Fruit fly (Drosophila melanogaster): ENCODE results near the gene CG7896.

Gene CG7896

DNA sequence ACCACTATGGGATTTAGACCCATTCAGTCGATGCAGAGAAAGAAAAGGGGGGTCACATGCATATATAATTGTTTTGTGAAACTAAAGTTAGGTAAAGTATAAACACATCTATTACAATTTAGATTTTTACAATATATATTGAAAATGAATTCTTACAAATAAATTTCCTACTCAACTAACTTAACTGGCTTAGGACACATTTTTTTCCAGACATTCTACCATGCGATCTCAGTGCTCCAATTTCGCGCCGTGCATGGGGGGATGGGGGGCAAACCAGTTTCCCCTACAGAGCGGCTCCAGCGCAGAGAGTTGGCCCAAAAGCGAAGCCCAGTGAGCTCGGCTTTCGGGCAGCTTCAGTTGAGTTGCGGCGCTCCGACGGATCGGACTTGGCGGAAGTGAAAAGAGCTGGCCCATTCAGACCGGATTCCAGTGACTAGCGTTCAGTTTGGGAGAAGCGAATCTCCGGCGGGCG lies at the start of gene CG7896:
TSS of gene CG7896 (plus strand) at position 354 of the 472 bp plus-strand sequence.
- TF ChIP-seq CG9948 (tag; optimal IDR thresholded peaks at IDR 0.05) = peak; percentile 67
- peak; percentile 78 for TF ChIP-seq Snoo (tag; optimal IDR thresholded peaks at IDR 0.05)
- peak; percentile 83 for TF ChIP-seq CG8159 (tag; optimal IDR thresholded peaks at IDR 0.05)
- peak; percentile 92 for TF ChIP-seq Pif1B (GFP tag; optimal IDR thresholded peaks at IDR 0.05)
- peak; percentile 79 for TF ChIP-seq rn (GFP tag; IDR thresholded peaks at IDR 0.05)
- TF ChIP-seq CG12605 (GFP tag; IDR thresholded peaks at IDR 0.05) = peak; percentile 40; the same call in 1 of the 2 replicates
- peak; percentile 4 for TF ChIP-seq gl (tag; optimal IDR thresholded peaks at IDR 0.05)
- TF ChIP-seq CG10348 (GFP tag; IDR thresholded peaks at IDR 0.05) = no peak
- peak; percentile 84 for TF ChIP-seq Pif1A (GFP tag; optimal IDR thresholded peaks at IDR 0.05)
- TF ChIP-seq CG34367 (tag; optimal IDR thresholded peaks at IDR 0.05) = peak; percentile 68
- TF ChIP-seq EcR (GFP tag; optimal IDR thresholded peaks at IDR 0.05) = no peak
- TF ChIP-seq CG32121 (GFP tag; IDR thresholded peaks at IDR 0.05) = peak; percentile 91
- TF ChIP-seq CG17806 (tag; optimal IDR thresholded peaks at IDR 0.05) = peak; percentile 64
- TF ChIP-seq CG15710 (tag; optimal IDR thresholded peaks at IDR 0.05) = peak; percentile 74
- no peak for TF ChIP-seq D1 (tag; optimal IDR thresholded peaks at IDR 0.05)
- peak; percentile 88 for TF ChIP-seq CG4496 (GFP tag; IDR thresholded peaks at IDR 0.05)
- peak; percentile 76 for TF ChIP-seq CG8301 (tag; optimal IDR thresholded peaks at IDR 0.05)
- TF ChIP-seq CG13204 (GFP tag; optimal IDR thresholded peaks at IDR 0.05) = peak; percentile 80
- TF ChIP-seq Ets98B (GFP tag; IDR thresholded peaks at IDR 0.05) = peak; percentile 81
- TF ChIP-seq fd96Ca (GFP tag; IDR thresholded peaks at IDR 0.05) = peak; percentile 78
- no peak for TF ChIP-seq CG14655 (GFP tag; optimal IDR thresholded peaks at IDR 0.05)

DNA sequence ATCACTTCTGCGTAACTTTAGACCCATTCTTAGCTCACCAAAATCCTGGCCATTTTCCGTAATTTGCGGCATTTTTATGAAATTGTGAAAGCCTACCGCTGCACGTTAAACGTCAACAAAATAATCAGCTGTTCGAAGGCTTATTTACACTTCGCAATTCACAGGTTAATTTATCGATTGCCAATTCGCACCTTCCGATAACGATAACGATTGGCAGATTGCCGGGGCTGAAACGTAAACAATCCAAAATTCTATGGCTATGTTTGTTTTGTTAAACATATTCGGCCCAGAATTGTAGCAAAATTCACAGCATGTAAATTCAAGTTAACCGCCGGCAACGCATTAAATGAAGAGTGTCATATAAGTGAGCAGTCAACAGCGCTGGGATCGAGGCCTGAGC lies 47.5 kb upstream of the CG7896 start, which contains the start of the genes eIF2Balpha and Vps13B:
TSS of gene eIF2Balpha (minus strand) at position 133 of the 400 bp plus-strand sequence.
TSS of gene Vps13B (plus strand) at position 223 of the 400 bp plus-strand sequence.
- TF ChIP-seq CG32121 (GFP tag; IDR thresholded peaks at IDR 0.05) (no peak), fd96Ca (GFP tag; IDR thresholded peaks at IDR 0.05) (peak; percentile 25; the same call in 1 of the 3 replicates)

DNA sequence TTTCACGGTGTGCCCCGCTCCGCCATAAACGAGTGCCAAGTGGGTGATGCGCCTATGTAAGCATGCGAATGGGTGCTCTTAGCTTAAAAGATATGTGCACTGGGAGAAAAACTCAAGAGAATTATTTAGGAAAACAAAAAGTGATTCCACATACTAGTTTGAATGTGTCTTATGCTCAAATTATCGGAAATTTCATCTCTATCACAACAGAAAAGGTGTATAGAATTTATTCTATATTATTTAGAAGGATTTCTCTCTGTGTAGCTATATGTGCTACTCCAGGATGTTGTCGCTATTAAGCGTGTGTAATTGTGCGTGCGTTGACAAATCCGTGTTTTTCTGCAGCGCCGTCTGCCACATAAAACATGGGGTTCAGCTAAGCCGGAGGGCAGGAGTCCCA lies 23.9 kb upstream of the CG7896 start:
- TF ChIP-seq CG8301 (tag; optimal IDR thresholded peaks at IDR 0.05) (no peak), Ets98B (GFP tag; IDR thresholded peaks at IDR 0.05) (no peak), CG8159 (tag; optimal IDR thresholded peaks at IDR 0.05) (peak; percentile 34), CG9948 (tag; optimal IDR thresholded peaks at IDR 0.05) (no peak), CG4496 (GFP tag; IDR thresholded peaks at IDR 0.05) (peak; percentile 58; the same call in 2 of the 3 replicates), CG14655 (GFP tag; optimal IDR thresholded peaks at IDR 0.05) (peak; percentile 9)

DNA sequence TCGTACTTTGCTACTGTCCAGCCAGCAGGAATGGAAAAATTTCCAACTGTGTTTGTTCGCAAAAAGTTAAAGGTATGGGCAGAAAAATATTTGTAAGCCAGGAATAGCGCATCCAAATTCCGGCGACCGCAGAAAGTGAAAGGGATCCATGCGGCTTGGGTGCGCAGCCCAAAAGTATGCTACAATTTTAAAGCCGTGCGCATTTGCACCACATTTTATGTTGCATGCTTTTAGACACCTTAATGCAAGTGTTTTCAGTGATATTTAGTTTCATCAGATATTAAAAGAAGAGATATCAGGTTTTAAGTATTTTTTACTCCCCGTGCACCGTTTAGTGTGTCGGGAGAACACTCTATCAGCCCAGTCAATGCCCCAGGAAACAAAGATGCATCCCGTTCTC lies 20.1 kb upstream of the CG7896 start:
- no peak for TF ChIP-seq gl (tag; optimal IDR thresholded peaks at IDR 0.05)
- no peak for TF ChIP-seq CG10348 (GFP tag; IDR thresholded peaks at IDR 0.05)
- TF ChIP-seq EcR (GFP tag; optimal IDR thresholded peaks at IDR 0.05) = no peak
- no peak for TF ChIP-seq CG17806 (tag; optimal IDR thresholded peaks at IDR 0.05)

DNA sequence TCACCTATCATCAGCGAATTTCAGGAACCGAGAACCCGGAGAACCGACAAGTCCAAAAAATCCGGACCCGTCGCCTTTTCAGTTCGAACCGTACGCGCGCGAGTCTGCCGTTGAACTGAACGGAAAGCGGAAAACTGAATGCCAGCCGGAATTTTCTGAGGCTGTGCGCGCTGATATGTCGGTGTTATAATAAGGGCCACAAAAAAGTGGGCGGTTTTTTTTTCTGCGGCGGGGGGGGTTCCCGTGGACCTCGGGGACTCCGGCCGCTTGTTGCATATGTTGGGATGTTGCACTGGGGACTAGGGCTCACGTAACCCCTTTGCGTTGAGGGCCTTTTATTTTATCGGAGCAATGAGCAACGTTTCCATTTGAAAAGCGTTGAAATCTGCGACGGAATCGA lies 13.9 kb upstream of the CG7896 start, which contains the start of gene TkR99D:
TSS of gene TkR99D (minus strand) at position 101 of the 400 bp plus-strand sequence.
- TF ChIP-seq CG12605 (GFP tag; IDR thresholded peaks at IDR 0.05) (no peak), CG9948 (tag; optimal IDR thresholded peaks at IDR 0.05) (no peak), Ets98B (GFP tag; IDR thresholded peaks at IDR 0.05) (no peak), CG10348 (GFP tag; IDR thresholded peaks at IDR 0.05) (no peak), CG34367 (tag; optimal IDR thresholded peaks at IDR 0.05) (no peak), CG4496 (GFP tag; IDR thresholded peaks at IDR 0.05) (no peak), CG8301 (tag; optimal IDR thresholded peaks at IDR 0.05) (no peak), D1 (tag; optimal IDR thresholded peaks at IDR 0.05) (no peak), CG14655 (GFP tag; optimal IDR thresholded peaks at IDR 0.05) (no peak), Pif1A (GFP tag; optimal IDR thresholded peaks at IDR 0.05) (no peak), EcR (GFP tag; optimal IDR thresholded peaks at IDR 0.05) (no peak), CG13204 (GFP tag; optimal IDR thresholded peaks at IDR 0.05) (no peak), CG15710 (tag; optimal IDR thresholded peaks at IDR 0.05) (no peak), CG17806 (tag; optimal IDR thresholded peaks at IDR 0.05) (no peak), CG32121 (GFP tag; IDR thresholded peaks at IDR 0.05) (no peak)

DNA sequence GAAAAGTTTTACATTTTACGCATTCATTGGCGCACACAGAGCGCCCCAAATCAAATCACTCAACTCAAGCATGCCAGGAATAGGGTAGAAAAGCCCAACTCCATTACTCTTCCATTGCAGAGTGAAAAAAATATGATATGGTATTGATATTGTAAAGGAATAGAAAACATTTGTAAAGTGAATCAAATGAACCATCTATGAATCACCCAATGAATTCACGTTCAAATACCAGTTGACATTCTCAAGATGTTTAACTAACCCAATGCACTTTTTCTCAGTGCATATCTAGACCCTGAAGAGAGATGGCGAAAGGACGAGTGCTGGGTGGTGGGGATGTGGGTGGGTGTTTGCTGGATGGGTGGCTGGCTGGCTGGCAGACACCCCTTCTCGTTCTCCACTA lies 4.6 kb upstream of the CG7896 start:
- TF ChIP-seq fd96Ca (GFP tag; IDR thresholded peaks at IDR 0.05) = no peak
- no peak for TF ChIP-seq rn (GFP tag; IDR thresholded peaks at IDR 0.05)
- no peak for TF ChIP-seq CG8301 (tag; optimal IDR thresholded peaks at IDR 0.05)
- TF ChIP-seq gl (tag; optimal IDR thresholded peaks at IDR 0.05) = no peak
- TF ChIP-seq Snoo (tag; optimal IDR thresholded peaks at IDR 0.05) = no peak
- TF ChIP-seq Pif1A (GFP tag; optimal IDR thresholded peaks at IDR 0.05) = peak; percentile 19
- TF ChIP-seq EcR (GFP tag; optimal IDR thresholded peaks at IDR 0.05) = no peak
- TF ChIP-seq Ets98B (GFP tag; IDR thresholded peaks at IDR 0.05) = no peak
- TF ChIP-seq CG12605 (GFP tag; IDR thresholded peaks at IDR 0.05) = no peak
- no peak for TF ChIP-seq CG17806 (tag; optimal IDR thresholded peaks at IDR 0.05)
- TF ChIP-seq CG32121 (GFP tag; IDR thresholded peaks at IDR 0.05) = no peak
- TF ChIP-seq Pif1B (GFP tag; optimal IDR thresholded peaks at IDR 0.05) = no peak
- peak; percentile 41 for TF ChIP-seq CG8159 (tag; optimal IDR thresholded peaks at IDR 0.05)
- TF ChIP-seq CG13204 (GFP tag; optimal IDR thresholded peaks at IDR 0.05) = no peak
- TF ChIP-seq CG10348 (GFP tag; IDR thresholded peaks at IDR 0.05) = no peak
- peak; percentile 5 for TF ChIP-seq CG34367 (tag; optimal IDR thresholded peaks at IDR 0.05)
- TF ChIP-seq D1 (tag; optimal IDR thresholded peaks at IDR 0.05) = no peak
- peak; percentile 14 for TF ChIP-seq CG14655 (GFP tag; optimal IDR thresholded peaks at IDR 0.05)
- peak; percentile 33 for TF ChIP-seq CG15710 (tag; optimal IDR thresholded peaks at IDR 0.05)
- no peak for TF ChIP-seq CG9948 (tag; optimal IDR thresholded peaks at IDR 0.05)
- TF ChIP-seq CG4496 (GFP tag; IDR thresholded peaks at IDR 0.05) = no peak

Data from whole organism, pupa.